Worm (Caenorhabditis elegans) whole organism, dauer: ENCODE measurements around the gene ver-1.

Experiments used
- unc-62 ChIP-seq: sonication (generic microtip); optimal IDR thresholded peaks from 2 replicates; lab custom pipeline; 2017; ENCODE audit warnings: missing biosample characterization, missing genetic modification reagents, missing genetic modification characterization

Gene ver-1

ce11 chrIII:154168-154567 lies 2.5 kb upstream of the ver-1 start:
- TF ChIP-seq unc-62 (GFP tag; lab: Kevin White, UChicago), result no peak

DNA sequence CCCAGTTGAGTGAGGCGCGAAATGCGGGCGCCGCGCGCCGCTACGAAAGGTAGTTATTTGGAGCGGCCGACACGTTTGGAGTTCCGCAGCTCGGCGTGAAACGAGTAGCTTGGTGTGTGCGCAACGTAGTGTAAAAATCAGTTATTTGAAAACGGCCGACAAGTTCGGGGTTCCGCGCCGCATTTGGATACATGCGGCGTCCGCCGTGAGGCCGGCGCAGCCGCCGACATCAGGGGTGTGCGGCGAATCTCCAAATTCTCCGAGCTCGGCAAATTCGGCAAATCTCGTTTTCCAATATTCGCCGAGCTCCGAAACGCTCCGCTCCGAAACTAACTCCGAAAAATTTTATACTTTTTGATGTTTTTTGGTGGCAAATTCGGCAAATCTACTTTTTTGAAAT lies 1.4 kb downstream of the ver-1 start:
- no peak for TF ChIP-seq unc-62 (GFP tag; lab: Kevin White, UChicago)

DNA sequence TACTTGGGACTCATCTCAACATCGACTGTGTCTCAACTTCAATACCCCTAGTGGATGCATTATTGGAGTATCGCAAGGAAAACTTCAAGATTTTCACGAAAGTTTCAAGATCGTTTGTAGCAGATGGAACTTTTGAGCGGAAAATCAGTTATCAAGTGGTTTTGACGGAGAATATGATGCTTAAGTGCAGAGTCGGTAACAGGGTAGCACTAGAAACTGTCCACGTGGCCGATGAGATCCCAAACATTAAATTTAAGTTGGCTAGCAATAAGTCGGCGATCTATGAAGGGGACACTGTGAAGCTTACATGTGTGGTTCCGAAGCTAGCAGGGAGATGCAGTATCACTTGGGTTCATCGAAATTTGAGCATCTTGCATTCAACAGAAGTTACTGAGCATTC lies 2.5 kb downstream of the ver-1 start:
- no peak for TF ChIP-seq unc-62 (GFP tag; lab: Kevin White, UChicago)

DNA sequence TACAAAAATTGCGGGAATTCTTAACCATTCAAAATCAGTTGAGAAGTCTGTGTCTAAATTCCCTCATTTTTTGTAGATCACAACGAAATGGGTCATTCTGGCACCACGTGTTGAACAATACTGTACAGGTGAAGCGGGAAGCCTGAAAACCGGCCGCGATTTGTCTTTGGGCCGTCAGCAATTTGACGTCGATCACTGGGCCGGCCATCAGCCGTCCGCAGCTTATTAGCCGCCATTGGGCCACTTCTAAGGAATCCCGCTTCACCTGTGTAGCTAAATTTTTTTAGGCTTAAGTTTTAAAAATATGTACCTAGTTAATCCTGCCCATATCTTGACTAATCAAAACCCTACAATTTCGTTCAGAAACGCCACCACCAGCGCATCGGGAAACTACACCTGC lies 3.0 kb downstream of the ver-1 start:
- TF ChIP-seq unc-62 (GFP tag; lab: Kevin White, UChicago), result no peak

- no peak for TF ChIP-seq unc-62 (GFP tag; lab: Kevin White, UChicago)
Measured at ce11 chrIII:164775-165174, 8.2 kb downstream of the ver-1 start, which contains the start of gene F40G9.8. F40G9.8 (minus strand) TSS chrIII:164875.

- no peak for TF ChIP-seq unc-62 (GFP tag; lab: Kevin White, UChicago)
Measured at ce11 chrIII:165390-165789, 8.8 kb downstream of the ver-1 start, which contains the start of gene F40G9.7. F40G9.7 (plus strand) TSS chrIII:165690.

DNA sequence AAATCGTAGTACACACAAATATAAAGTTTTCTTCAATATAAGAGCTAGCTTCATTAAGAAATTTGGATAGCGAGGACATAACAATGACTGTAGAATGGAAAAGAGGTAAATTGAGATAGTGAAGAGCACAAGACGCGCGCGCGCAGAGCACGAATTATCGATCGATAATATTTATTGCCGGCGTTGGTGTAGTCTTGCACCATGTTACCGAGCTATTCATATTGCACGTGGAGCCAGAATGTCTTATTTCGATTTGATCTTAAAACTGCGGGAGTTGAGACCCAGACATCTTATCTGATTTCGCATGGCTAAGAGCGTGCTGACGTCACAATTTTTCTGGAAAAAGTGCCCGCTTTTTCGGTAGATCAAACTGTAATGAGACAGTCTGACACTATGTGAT lies 12.9 kb downstream of the ver-1 start, which contains the start of gene F40G9.18:
Gene F40G9.18, minus strand, starts transcription at position 101 of the 400 bp plus-strand sequence.
- TF ChIP-seq unc-62 (GFP tag; lab: Kevin White, UChicago), result no peak

- no peak for TF ChIP-seq unc-62 (GFP tag; lab: Kevin White, UChicago)
Measured at ce11 chrIII:171617-172016, 15.0 kb downstream of the ver-1 start, which contains the start of the genes F40G9.9 and F40G9.12. F40G9.9 (minus strand) TSS chrIII:171717. F40G9.12 (plus strand) TSS chrIII:171847.

ce11 chrIII:173501-173900 lies 16.9 kb downstream of the ver-1 start, which contains the start of gene F40G9.19:
F40G9.19 (plus strand) TSS chrIII:173801.
- TF ChIP-seq unc-62 (GFP tag; lab: Kevin White, UChicago), result no peak

DNA sequence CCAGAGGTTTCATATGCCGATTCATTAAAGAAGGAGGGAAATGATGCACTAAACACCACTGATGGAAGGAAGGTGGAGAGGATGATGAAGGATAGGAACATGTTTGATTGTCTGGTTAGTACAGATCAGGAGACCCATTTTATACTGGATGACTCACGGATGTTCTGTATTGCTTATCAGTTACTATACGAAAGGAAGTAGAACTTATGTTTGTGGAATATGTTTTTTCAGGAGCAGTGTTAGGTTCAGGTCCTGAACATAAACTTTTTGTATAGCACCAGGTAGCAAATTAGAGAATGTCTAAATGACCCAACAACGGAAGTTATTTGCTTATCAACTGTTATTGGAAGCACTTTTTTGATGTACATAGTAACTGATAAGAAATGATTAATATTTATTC lies 19.1 kb downstream of the ver-1 start, which contains the start of gene clec-148:
Gene clec-148, minus strand, starts transcription at position 101 of the 400 bp plus-strand sequence.
- no peak for TF ChIP-seq unc-62 (GFP tag; lab: Kevin White, UChicago)

DNA sequence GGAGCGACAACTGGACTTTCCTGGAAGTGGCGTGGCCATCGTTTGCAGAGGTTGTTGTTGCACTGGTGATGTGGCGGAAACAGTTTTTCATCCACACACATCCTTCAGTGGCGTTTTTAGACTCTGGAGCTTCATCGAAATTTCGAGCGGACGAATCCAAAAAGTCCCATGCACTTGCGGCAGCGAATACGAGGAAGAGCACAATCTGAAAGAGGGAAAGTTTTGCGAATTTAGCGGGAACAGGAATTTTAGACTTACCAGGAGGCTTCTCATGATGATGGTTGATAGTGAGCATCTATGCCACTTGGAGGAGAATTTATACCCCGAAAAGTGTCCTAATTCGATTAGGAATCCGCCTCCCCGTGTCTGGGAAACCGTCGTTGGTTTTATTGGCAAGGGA lies 21.1 kb downstream of the ver-1 start, which contains the start of gene F40G9.14:
Gene F40G9.14, minus strand, starts transcription at position 101 of the 400 bp plus-strand sequence.
- no peak for TF ChIP-seq unc-62 (GFP tag; lab: Kevin White, UChicago)

DNA sequence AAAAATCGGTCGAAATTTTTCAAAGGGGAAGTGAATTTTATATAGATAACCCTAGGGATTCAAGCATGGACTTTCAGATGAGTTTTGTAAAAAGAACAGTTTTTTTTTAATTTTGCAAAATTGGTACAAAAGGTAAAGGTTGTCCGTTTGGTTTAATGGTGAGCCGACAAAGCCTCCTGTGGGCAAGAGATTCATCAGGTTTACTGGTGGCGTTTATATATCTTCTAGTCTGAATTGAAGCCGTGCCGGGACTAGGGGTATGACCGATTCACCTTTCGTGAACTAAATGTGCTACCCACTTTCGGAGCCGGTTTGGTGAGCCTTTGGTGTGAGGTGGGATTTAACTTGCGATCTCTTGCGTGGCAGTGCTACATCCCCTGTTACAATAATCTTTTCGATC lies 21.5 kb downstream of the ver-1 start:
- no peak for TF ChIP-seq unc-62 (GFP tag; lab: Kevin White, UChicago)

DNA sequence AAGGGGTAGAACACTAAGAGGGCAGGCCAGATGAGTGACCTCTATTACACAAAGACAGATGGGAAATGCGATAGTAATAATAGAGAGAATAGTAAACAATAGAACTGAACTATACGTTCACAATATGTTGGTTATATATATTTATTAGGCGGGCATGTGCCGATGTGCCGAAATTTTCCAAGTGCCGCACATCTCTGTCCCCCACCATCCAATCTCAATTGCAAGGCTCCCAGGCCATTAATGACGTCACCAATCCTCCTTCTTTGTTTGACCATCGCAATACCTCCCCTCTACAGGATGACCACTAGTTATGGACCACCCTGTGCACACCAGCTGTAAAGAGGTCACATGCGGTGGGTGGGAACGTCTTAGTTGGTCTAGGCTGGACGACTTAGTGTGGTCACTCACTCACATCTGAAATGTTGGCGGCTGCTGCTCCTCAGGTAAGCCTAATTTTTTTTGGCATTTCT lies 22.5 kb downstream of the ver-1 start, which contains the start of gene F40G9.6:
Gene F40G9.6, plus strand, starts transcription at position 420 of the 470 bp plus-strand sequence.
- TF ChIP-seq unc-62 (GFP tag; lab: Kevin White, UChicago), result no peak

ce11 chrIII:180963-181362 lies 24.3 kb downstream of the ver-1 start, which contains the start of gene F40G9.5:
F40G9.5 (plus strand) TSS chrIII:181263.
- TF ChIP-seq unc-62 (GFP tag; lab: Kevin White, UChicago), result no peak

DNA sequence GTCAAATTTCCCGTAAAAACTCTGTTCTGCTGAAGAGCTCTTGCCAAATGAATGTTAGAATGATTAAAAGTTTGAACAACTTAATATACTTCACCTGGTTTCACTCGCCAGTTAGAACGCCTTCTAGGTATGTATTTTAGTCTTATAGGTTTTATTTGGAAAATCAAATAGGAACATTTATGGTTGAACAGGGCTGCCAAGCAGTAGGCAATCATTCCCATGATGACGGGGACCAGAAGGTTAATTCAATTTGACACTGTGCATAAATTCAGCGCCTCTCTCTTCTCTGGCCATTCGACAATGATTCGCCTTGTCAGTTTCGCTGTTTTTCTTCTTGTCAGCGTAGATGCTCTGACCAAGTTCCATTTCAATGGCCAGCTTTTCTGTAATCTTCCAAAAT lies 25.5 kb downstream of the ver-1 start, which contains the start of gene F40G9.15:
Gene F40G9.15, plus strand, starts transcription at position 301 of the 400 bp plus-strand sequence.
- no peak for TF ChIP-seq unc-62 (GFP tag; lab: Kevin White, UChicago)

- no peak for TF ChIP-seq unc-62 (GFP tag; lab: Kevin White, UChicago)
Measured at ce11 chrIII:183072-183471, 26.4 kb downstream of the ver-1 start.

ce11 chrIII:184335-184734 lies 27.7 kb downstream of the ver-1 start:
- TF ChIP-seq unc-62 (GFP tag; lab: Kevin White, UChicago), result no peak
